Worm (Caenorhabditis elegans): Measurements from ENCODE around the gene pha-2.

Gene pha-2

ce11 chrX:636893-637292 is at the start of gene pha-2:
Gene pha-2, minus strand, starts transcription at chrX:636993.
- TF ChIP-seq ztf-25 (GFP tag; IDR thresholded peaks at IDR 0.05), result no peak
- no peak for TF ChIP-seq zfh-2 (GFP tag; conservative IDR thresholded peaks at IDR 0.05)
- no peak for TF ChIP-seq pha-4 (tag; optimal IDR thresholded peaks at IDR 0.05)
- TF ChIP-seq F52B5.7 (tag; optimal IDR thresholded peaks at IDR 0.05), result no peak
- no peak for TF ChIP-seq ztf-28 (GFP tag; IDR thresholded peaks at IDR 0.05)
- no peak for TF ChIP-seq F57A8.1 (GFP tag; optimal IDR thresholded peaks at IDR 0.05)
- no peak for TF ChIP-seq mxl-1 (tag; optimal IDR thresholded peaks at IDR 0.05)
- no peak for TF ChIP-seq ccch-3 (GFP tag; optimal IDR thresholded peaks at IDR 0.05)
- TF ChIP-seq somi-1 (GFP tag; optimal IDR thresholded peaks at IDR 0.05), result no peak
- no peak for TF ChIP-seq ceh-58 (GFP tag; IDR thresholded peaks at IDR 0.05)
- TF ChIP-seq fkh-3 (tag; optimal IDR thresholded peaks at IDR 0.05), result no peak
- no peak for TF ChIP-seq T26A5.8 (tag; optimal IDR thresholded peaks at IDR 0.05)
- TF ChIP-seq B0261.1 (tag; optimal IDR thresholded peaks at IDR 0.05), result no peak
- no peak for TF ChIP-seq hlh-12 (tag; optimal IDR thresholded peaks at IDR 0.05)
- no peak for TF ChIP-seq lsy-27 (tag; optimal IDR thresholded peaks at IDR 0.05; ENCODE audit: borderline replicate concordance, insufficient read depth)

- TF ChIP-seq ekl-4 (GFP tag; IDR thresholded peaks at IDR 0.05), result no peak
- TF ChIP-seq hmg-1.2 (GFP tag; IDR thresholded peaks at IDR 0.05), result no peak
- no peak for TF ChIP-seq ceh-100 (GFP tag; IDR thresholded peaks at IDR 0.05)
- TF ChIP-seq tbp1 (GFP tag; optimal IDR thresholded peaks at IDR 0.05), result no peak
- TF ChIP-seq nhr-179 (tag; optimal IDR thresholded peaks at IDR 0.05), result no peak
Measured at ce11 chrX:682691-683090, 45.9 kb upstream of the pha-2 start, which contains the start of gene Y9C12A.1. Gene Y9C12A.1, minus strand, starts transcription at chrX:682791.

- TF ChIP-seq snpc-4 (GFP tag; optimal IDR thresholded peaks at IDR 0.05), result peak; percentile 33
- TF ChIP-seq snpc-4 (tag; optimal IDR thresholded peaks at IDR 0.05), result peak in 3 of 4 experiments; percentile 26 to 87 (median 83)
- no peak for TF ChIP-seq ceh-79 (tag; optimal IDR thresholded peaks at IDR 0.05)
Measured at ce11 chrX:681413-681812, 44.6 kb upstream of the pha-2 start.

ce11 chrX:680920-681319 is 44.1 kb upstream of the pha-2 start, which contains the start of gene T19D7.7:
Gene T19D7.7, minus strand, starts transcription at chrX:681020.
- TF ChIP-seq sea-2 (GFP tag; IDR thresholded peaks at IDR 0.05) (no peak), rec-8 (tag; optimal IDR thresholded peaks at IDR 0.05) (no peak), F39B2.1 (GFP tag; IDR thresholded peaks at IDR 0.05) (no peak), lin-26 (GFP tag; IDR thresholded peaks at IDR 0.05) (no peak)

- TF ChIP-seq dpl-1 (GFP tag; optimal IDR thresholded peaks at IDR 0.05), result no peak
Measured at ce11 chrX:671807-672206, 35.0 kb upstream of the pha-2 start, which contains the start of gene lgc-32. Gene lgc-32, plus strand, starts transcription at chrX:672107.

- TF ChIP-seq unc-62 (GFP tag; optimal IDR thresholded peaks at IDR 0.05) (peak; percentile 43), xnd-1 (tag; optimal IDR thresholded peaks at IDR 0.05) (no peak), nhr-80 (tag; optimal IDR thresholded peaks at IDR 0.05) (peak; percentile 92), ceh-79 (tag; optimal IDR thresholded peaks at IDR 0.05) (no peak)
Measured at ce11 chrX:670603-671002, 33.8 kb upstream of the pha-2 start, which contains the start of gene T19D7.6. Gene T19D7.6, minus strand, starts transcription at chrX:670800.

Data from whole organism, young adult.